Fruit fly (Drosophila melanogaster) S2 (cell line): Measurements from ENCODE around the gene Secp43.

Source experiments
- CG8478 ChIP-seq: fragments of >200 bp; optimal IDR thresholded peaks from 2 replicates; lab custom pipeline; 2018
- CTCF ChIP-seq, 2 experiments: fragments of >200 bp; optimal IDR thresholded peaks; 2 replicates each; lab custom pipeline; 2018

dm6 chr2L:4416089-4416488 is 38.2 kb downstream of the Secp43 start:
- no peak for TF ChIP-seq CG8478
- no peak for TF ChIP-seq CTCF (optimal IDR thresholded peaks at IDR 0.05; lab: Kevin White, UChicago)
